Fruit fly (Drosophila melanogaster) S2 (cell line): ENCODE measurements around the gene Nnp-1.

Experiments used
- CG8478 ChIP-seq: fragments of >200 bp; optimal IDR thresholded peaks from 2 replicates; lab custom pipeline; 2018
- CTCF ChIP-seq, 2 experiments: fragments of >200 bp; optimal IDR thresholded peaks; 2 replicates each; lab custom pipeline; 2018

dm6 chr2L:13331021-13331420 is 35.0 kb downstream of the Nnp-1 start, which contains the start of gene hbt:
- TF ChIP-seq CTCF (optimal IDR thresholded peaks at IDR 0.05; lab: Kevin White, UChicago) (no peak), CG8478 (no peak)
